Fruit fly (Drosophila melanogaster) whole organism, adult: ENCODE data around the gene CG9389.

ENCODE experiments used
- CG11617 ChIP-seq: fragments of 200-800 bp; sonication (Bioruptor generic); optimal IDR thresholded peaks from 2 replicates; lab custom pipeline; 2017; ENCODE audit warnings: mild to moderate bottlenecking, missing biosample characterization, missing genetic modification reagents, missing genetic modification characterization
- CG12768 ChIP-seq: fragments of 200-800 bp; sonication (Bioruptor generic); optimal IDR thresholded peaks from 2 replicates; lab custom pipeline; 2017; ENCODE audit warnings: missing biosample characterization, missing genetic modification characterization, mild to moderate bottlenecking, moderate library complexity, missing genetic modification reagents
- CG14711 ChIP-seq: fragments of 200-800 bp; sonication (Bioruptor generic); optimal IDR thresholded peaks from 2 replicates; lab custom pipeline; 2018; ENCODE audit warnings: missing biosample characterization, mild to moderate bottlenecking, missing genetic modification characterization, moderate library complexity
- CG1620 ChIP-seq: fragments of 200-800 bp; sonication (Bioruptor generic); optimal IDR thresholded peaks from 2 replicates; lab custom pipeline; 2016; ENCODE audit warnings: missing biosample characterization, missing genetic modification characterization
- CG33017 ChIP-seq: fragments of 200-800 bp; sonication (Bioruptor generic); optimal IDR thresholded peaks from 2 replicates; lab custom pipeline; 2018; ENCODE audit warnings: missing biosample characterization, mild to moderate bottlenecking, missing genetic modification characterization, moderate library complexity
- CG5204 ChIP-seq: fragments of 200-800 bp; sonication (Bioruptor generic); optimal IDR thresholded peaks from 2 replicates; lab custom pipeline; 2016; ENCODE audit warnings: missing biosample characterization, missing genetic modification characterization
- CG7045 ChIP-seq: fragments of 200-800 bp; sonication (Bioruptor generic); optimal IDR thresholded peaks from 2 replicates; lab custom pipeline; 2017; ENCODE audit warnings: missing biosample characterization, mild to moderate bottlenecking, missing genetic modification characterization
- CG7101 ChIP-seq: fragments of 200-800 bp; sonication (Bioruptor generic); optimal IDR thresholded peaks from 2 replicates; lab custom pipeline; 2018; ENCODE audit warnings: missing biosample characterization, mild to moderate bottlenecking, missing genetic modification characterization, moderate library complexity
- Clk ChIP-seq: fragments of 200-800 bp; sonication (Bioruptor generic); optimal IDR thresholded peaks from 2 replicates; lab custom pipeline; 2017; ENCODE audit warnings: missing biosample characterization, missing genetic modification characterization
- Crg-1 ChIP-seq: fragments of 200-800 bp; sonication (Bioruptor generic); optimal IDR thresholded peaks from 2 replicates; lab custom pipeline; 2016; ENCODE audit warnings: missing biosample characterization, missing genetic modification characterization
- Hr96 ChIP-seq: fragments of 200-800 bp; sonication (Bioruptor generic); optimal IDR thresholded peaks from 2 replicates; lab custom pipeline; 2016; ENCODE audit warnings: missing biosample characterization, missing genetic modification characterization
- Mnt ChIP-seq: fragments of 200-800 bp; sonication (Bioruptor generic); optimal IDR thresholded peaks from 2 replicates; lab custom pipeline; 2016; ENCODE audit warnings: missing biosample characterization, mild to moderate bottlenecking, missing genetic modification characterization
- bab1 ChIP-seq: fragments of 200-800 bp; sonication (Bioruptor generic); optimal IDR thresholded peaks from 3 replicates; lab custom pipeline; 2019; ENCODE audit warnings: missing biosample characterization, mild to moderate bottlenecking, missing genetic modification characterization, moderate library complexity
- cic ChIP-seq: fragments of 200-800 bp; sonication (Bioruptor generic); optimal IDR thresholded peaks from 2 replicates; lab custom pipeline; 2017; ENCODE audit warnings: missing biosample characterization, mild to moderate bottlenecking, missing genetic modification characterization, moderate library complexity
- cnc ChIP-seq, 2 experiments: fragments of >200 bp; optimal IDR thresholded peaks; 2 replicates each; lab custom pipeline; 2017
- kay ChIP-seq: fragments of 200-800 bp; sonication (Bioruptor generic); peaks from one replicate; lab custom pipeline; 2016; ENCODE audit warnings: missing biosample characterization, missing genetic modification characterization, borderline replicate concordance
- ovo ChIP-seq: fragments of 200-800 bp; sonication (Bioruptor generic); optimal IDR thresholded peaks from 2 replicates; lab custom pipeline; 2016; ENCODE audit warnings: missing biosample characterization, missing genetic modification characterization
- pad ChIP-seq: fragments of 200-800 bp; sonication (Bioruptor generic); optimal IDR thresholded peaks from 3 replicates; lab custom pipeline; 2017; ENCODE audit warnings: missing biosample characterization, missing genetic modification characterization, mild to moderate bottlenecking, moderate library complexity, missing genetic modification reagents
- tj ChIP-seq: fragments of 200-800 bp; sonication (Bioruptor generic); optimal IDR thresholded peaks from 3 replicates; lab custom pipeline; 2017; ENCODE audit warnings: missing biosample characterization, mild to moderate bottlenecking, missing genetic modification characterization, moderate library complexity
- toe ChIP-seq: fragments of 200-800 bp; sonication (Bioruptor generic); optimal IDR thresholded peaks from 2 replicates; lab custom pipeline; 2016; ENCODE audit warnings: missing biosample characterization, missing genetic modification characterization

CG9389 gene

dm6 chr3L:21229764-21230163 is 40.6 kb downstream of the CG9389 start:
- TF ChIP-seq CG14711, result no peak
- TF ChIP-seq kay (GFP tag; lab: Kevin White, UChicago), result no peak

dm6 chr3L:21226309-21226708 is 44.1 kb downstream of the CG9389 start, which contains the start of gene Eip78C:
Gene Eip78C, plus strand, starts transcription at chr3L:21226609.
- TF ChIP-seq CG33017 (tag; lab: Kevin White, UChicago) (no peak), CG5204 (GFP tag; lab: Kevin White, UChicago) (no peak), CG1620 (GFP tag; lab: Kevin White, UChicago) (no peak), Clk (GFP tag; lab: Kevin White, UChicago) (no peak), kay (GFP tag; lab: Kevin White, UChicago) (no peak), ovo (GFP tag; lab: Kevin White, UChicago) (no peak), CG14711 (no peak), CG7101 (tag; lab: Kevin White, UChicago) (no peak), tj (GFP tag; lab: Kevin White, UChicago) (no peak), Hr96 (GFP tag; lab: Kevin White, UChicago) (no peak), cnc (optimal IDR thresholded peaks at IDR 0.05; lab: Kevin White, UChicago) (no peak), Mnt (GFP tag; lab: Kevin White, UChicago) (no peak), Crg-1 (GFP tag; lab: Kevin White, UChicago) (no peak), toe (GFP tag; lab: Kevin White, UChicago) (no peak), CG12768 (GFP tag; lab: Kevin White, UChicago) (no peak), cic (GFP tag; lab: Kevin White, UChicago) (no peak), pad (no peak), CG11617 (GFP tag; lab: Kevin White, UChicago) (no peak)

- TF ChIP-seq bab1 (GFP tag; lab: Kevin White, UChicago) (no peak), Mnt (GFP tag; lab: Kevin White, UChicago) (no peak), CG11617 (GFP tag; lab: Kevin White, UChicago) (no peak), Crg-1 (GFP tag; lab: Kevin White, UChicago) (no peak), toe (GFP tag; lab: Kevin White, UChicago) (no peak), CG1620 (GFP tag; lab: Kevin White, UChicago) (no peak)
Observed at dm6 chr3L:21225642-21226041, 44.7 kb downstream of the CG9389 start.

dm6 chr3L:21224701-21225223 is 45.6 kb downstream of the CG9389 start:
- TF ChIP-seq cic (GFP tag; lab: Kevin White, UChicago), result peak; percentile 58
- TF ChIP-seq CG33017 (tag; lab: Kevin White, UChicago), result no peak
- TF ChIP-seq cnc (optimal IDR thresholded peaks at IDR 0.05; lab: Kevin White, UChicago), result no peak
- TF ChIP-seq kay (GFP tag; lab: Kevin White, UChicago), result no peak

dm6 chr3L:21224274-21224673 is 46.1 kb downstream of the CG9389 start:
- TF ChIP-seq ovo (GFP tag; lab: Kevin White, UChicago) (no peak), Crg-1 (GFP tag; lab: Kevin White, UChicago) (no peak), tj (GFP tag; lab: Kevin White, UChicago) (peak; percentile 5), toe (GFP tag; lab: Kevin White, UChicago) (no peak), Hr96 (GFP tag; lab: Kevin White, UChicago) (no peak), CG14711 (no peak), CG7045 (GFP tag; lab: Kevin White, UChicago) (peak; percentile 4), CG1620 (GFP tag; lab: Kevin White, UChicago) (no peak), CG33017 (tag; lab: Kevin White, UChicago) (peak; percentile 7), CG11617 (GFP tag; lab: Kevin White, UChicago) (peak; percentile 13)

- TF ChIP-seq Clk (GFP tag; lab: Kevin White, UChicago) (no peak), bab1 (GFP tag; lab: Kevin White, UChicago) (no peak), Mnt (GFP tag; lab: Kevin White, UChicago) (no peak), tj (GFP tag; lab: Kevin White, UChicago) (no peak), CG7045 (GFP tag; lab: Kevin White, UChicago) (no peak), CG14711 (no peak)
Observed at dm6 chr3L:21223268-21223667, 47.1 kb downstream of the CG9389 start.

- TF ChIP-seq Crg-1 (GFP tag; lab: Kevin White, UChicago), result no peak
Observed at dm6 chr3L:21220100-21220499, 50.3 kb downstream of the CG9389 start, which contains the start of gene CG43219. Gene CG43219, plus strand, starts transcription at chr3L:21220400.

dm6 chr3L:21219160-21219559 is 51.2 kb downstream of the CG9389 start:
- TF ChIP-seq cic (GFP tag; lab: Kevin White, UChicago), result peak; percentile 0
- TF ChIP-seq ovo (GFP tag; lab: Kevin White, UChicago), result no peak
